Fruit fly (Drosophila melanogaster) whole organism, prepupa: Measurements from ENCODE around the gene CG18294.

Source experiments
- CG10631 ChIP-seq: fragments of 200-800 bp; sonication (Bioruptor generic); optimal IDR thresholded peaks from 2 replicates; lab custom pipeline; 2016; ENCODE audit warnings: missing biosample characterization, missing genetic modification characterization
- CG11762 ChIP-seq: fragments of 200-800 bp; sonication (Bioruptor generic); optimal IDR thresholded peaks from 3 replicates; lab custom pipeline; 2016; ENCODE audit warnings: missing biosample characterization, missing genetic modification characterization; ENCODE audit not compliant: insufficient read depth
- CG15336 ChIP-seq: fragments of 200-800 bp; sonication (Bioruptor generic); IDR thresholded peaks from 2 replicates; pipeline ENCODE4 v1.3.6; 2022; ENCODE audit warnings: missing biosample characterization, missing genetic modification characterization
- CG16779 ChIP-seq: fragments of 200-800 bp; sonication (Bioruptor generic); optimal IDR thresholded peaks from 3 replicates; lab custom pipeline; 2017; ENCODE audit warnings: missing biosample characterization, mild to moderate bottlenecking, missing genetic modification characterization
- CG32006 ChIP-seq: fragments of 200-800 bp; sonication (Bioruptor generic); optimal IDR thresholded peaks from 3 replicates; lab custom pipeline; 2017; ENCODE audit warnings: missing biosample characterization, mild to moderate bottlenecking, missing genetic modification characterization
- CG3919 ChIP-seq: fragments of 200-800 bp; sonication (Bioruptor generic); optimal IDR thresholded peaks from 3 replicates; lab custom pipeline; 2016; ENCODE audit warnings: missing biosample characterization, missing genetic modification characterization
- CG8119 ChIP-seq: fragments of 200-800 bp; sonication (Bioruptor generic); IDR thresholded peaks from 3 replicates; pipeline ENCODE4 v1.3.6; 2022; ENCODE audit warnings: missing biosample characterization, missing genetic modification characterization
- Ets21C ChIP-seq: fragments of 200-800 bp; sonication (Bioruptor generic); optimal IDR thresholded peaks from 3 replicates; lab custom pipeline; 2016; ENCODE audit warnings: missing biosample characterization, missing genetic modification characterization
- Hr39 ChIP-seq: fragments of 200-800 bp; sonication (Bioruptor generic); optimal IDR thresholded peaks from 2 replicates; lab custom pipeline; 2016; ENCODE audit warnings: missing biosample characterization, missing genetic modification characterization
- Lpt ChIP-seq: fragments of 200-800 bp; sonication (Bioruptor generic); optimal IDR thresholded peaks from 3 replicates; lab custom pipeline; 2016; ENCODE audit warnings: missing biosample characterization, missing genetic modification characterization
- Smox ChIP-seq: fragments of 200-800 bp; sonication (Bioruptor generic); optimal IDR thresholded peaks from 3 replicates; lab custom pipeline; 2016; ENCODE audit warnings: missing biosample characterization, missing genetic modification characterization
- Sox102F ChIP-seq: fragments of 200-800 bp; sonication (Bioruptor generic); optimal IDR thresholded peaks from 2 replicates; lab custom pipeline; 2016; ENCODE audit warnings: missing biosample characterization, mild to moderate bottlenecking, missing genetic modification characterization
- dsx ChIP-seq: fragments of 200-800 bp; optimal IDR thresholded peaks from 3 replicates; lab custom pipeline; 2019; ENCODE audit warnings: missing biosample characterization, mild to moderate bottlenecking, missing genetic modification characterization, moderate library complexity; ENCODE audit not compliant: poor library complexity, severe bottlenecking
- svp ChIP-seq: fragments of 200-800 bp; sonication (Bioruptor generic); peaks from one replicate; lab custom pipeline; 2016; ENCODE audit warnings: missing biosample characterization, missing genetic modification characterization

DNA sequence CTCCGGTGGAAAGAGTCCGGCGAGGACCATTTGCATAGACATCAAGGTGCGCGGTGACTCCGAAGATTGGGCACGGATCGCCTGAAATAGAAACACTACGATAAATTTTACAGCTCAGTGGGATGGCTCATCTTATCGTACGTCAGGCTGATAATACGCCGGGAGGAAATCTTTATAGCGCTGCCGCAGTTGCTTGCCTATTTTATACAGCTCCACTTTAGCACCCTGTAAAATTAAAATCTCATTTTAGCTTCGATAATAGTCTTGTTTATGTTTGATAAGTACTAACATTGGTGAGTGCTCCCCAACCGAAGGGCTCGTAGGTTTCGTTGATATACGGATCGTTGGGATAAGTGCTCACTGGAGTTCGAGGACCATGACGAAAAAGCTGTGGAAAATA is 24.0 kb upstream of the CG18294 start:
- TF ChIP-seq CG3919: no peak
- TF ChIP-seq Sox102F: no peak
- no peak for TF ChIP-seq CG10631 (GFP tag; lab: Kevin White, UChicago)
- no peak for TF ChIP-seq Lpt (GFP tag; lab: Kevin White, UChicago)
- TF ChIP-seq CG32006: no peak
- no peak for TF ChIP-seq CG11762
- no peak for TF ChIP-seq Hr39 (GFP tag; lab: Kevin White, UChicago)
- no peak for TF ChIP-seq svp (GFP tag; lab: Kevin White, UChicago)
- no peak for TF ChIP-seq Smox (GFP tag; lab: Kevin White, UChicago)
- TF ChIP-seq Ets21C (GFP tag; lab: Kevin White, UChicago): no peak
- TF ChIP-seq CG15336 (GFP tag; lab: Robert Waterston, UW): no peak
- TF ChIP-seq CG8119: no peak
- no peak for TF ChIP-seq CG16779 (tag; lab: Kevin White, UChicago)
- TF ChIP-seq dsx: no peak
